Worm (Caenorhabditis elegans) whole organism, mixed stage, embryonic: Measurements from ENCODE around the gene sea-2.

Experiments
- M03D4.4 ChIP-seq: sonication (generic microtip); optimal IDR thresholded peaks from 2 replicates; lab custom pipeline; 2017; ENCODE audit warnings: mild to moderate bottlenecking, missing genetic modification characterization, missing compliant biosample characterization
- bed-3 ChIP-seq: fragments of 200-800 bp; sonication (Bioruptor generic); optimal IDR thresholded peaks from 3 replicates; lab custom pipeline; 2018; ENCODE audit warnings: mild to moderate bottlenecking, missing genetic modification characterization, moderate library complexity, missing compliant biosample characterization
- blmp-1 ChIP-seq: fragments of 150-350 bp; optimal IDR thresholded peaks from 2 replicates; lab custom pipeline; 2014; ENCODE audit warnings: missing biosample characterization, missing genetic modification characterization
- ceh-39 ChIP-seq: fragments of 150-350 bp; optimal IDR thresholded peaks from 2 replicates; lab custom pipeline; 2014; ENCODE audit warnings: missing biosample characterization, missing genetic modification characterization
- ceh-43 ChIP-seq: fragments of 200-800 bp; sonication (Bioruptor generic); optimal IDR thresholded peaks from 2 replicates; lab custom pipeline; 2018; ENCODE audit warnings: mild to moderate bottlenecking, missing genetic modification characterization, moderate library complexity, missing compliant biosample characterization
- ceh-83 ChIP-seq: fragments of 200-800 bp; sonication (Bioruptor generic); optimal IDR thresholded peaks from 2 replicates; lab custom pipeline; 2018; ENCODE audit warnings: mild to moderate bottlenecking, missing genetic modification characterization, missing compliant biosample characterization
- ces-1 ChIP-seq: fragments of 150-350 bp; optimal IDR thresholded peaks from 2 replicates; lab custom pipeline; 2014; ENCODE audit warnings: missing biosample characterization, missing genetic modification reagents, missing genetic modification characterization
- cnd-1 ChIP-seq: fragments of 200-800 bp; sonication (Bioruptor generic); optimal IDR thresholded peaks from 2 replicates; lab custom pipeline; 2018; ENCODE audit warnings: mild to moderate bottlenecking, missing genetic modification characterization, missing compliant biosample characterization
- drap-1 ChIP-seq: fragments of 200-800 bp; sonication (Bioruptor generic); optimal IDR thresholded peaks from 3 replicates; lab custom pipeline; 2018; ENCODE audit warnings: mild to moderate bottlenecking, missing genetic modification characterization, missing compliant biosample characterization
- elt-1 ChIP-seq: sonication (generic microtip); optimal IDR thresholded peaks from 2 replicates; lab custom pipeline; 2017; ENCODE audit warnings: missing genetic modification characterization, mild to moderate bottlenecking, missing compliant biosample characterization, antibody characterized with exemption, moderate library complexity, borderline replicate concordance; ENCODE audit not compliant: insufficient read depth
- elt-3 ChIP-seq: fragments of 150-350 bp; optimal IDR thresholded peaks from 2 replicates; lab custom pipeline; 2014; ENCODE audit warnings: missing biosample characterization, missing genetic modification characterization
- flh-1 ChIP-seq: fragments of 200-800 bp; sonication (Bioruptor generic); optimal IDR thresholded peaks from 2 replicates; lab custom pipeline; 2018; ENCODE audit warnings: mild to moderate bottlenecking, missing genetic modification characterization, moderate library complexity, missing compliant biosample characterization
- ham-2 ChIP-seq: fragments of 200-800 bp; sonication (Bioruptor generic); optimal IDR thresholded peaks from 2 replicates; lab custom pipeline; 2018; ENCODE audit warnings: mild to moderate bottlenecking, missing genetic modification characterization, missing compliant biosample characterization
- hlh-1 ChIP-seq: fragments of 150-350 bp; optimal IDR thresholded peaks from 2 replicates; lab custom pipeline; 2014; ENCODE audit warnings: missing biosample characterization, missing genetic modification reagents, missing genetic modification characterization
- lin-13 ChIP-seq: fragments of 150-350 bp; optimal IDR thresholded peaks from 2 replicates; lab custom pipeline; 2014; ENCODE audit warnings: missing biosample characterization, missing genetic modification characterization
- lin-32 ChIP-seq: fragments of 200-800 bp; sonication (Bioruptor generic); optimal IDR thresholded peaks from 2 replicates; lab custom pipeline; 2018; ENCODE audit warnings: mild to moderate bottlenecking, missing genetic modification characterization, missing compliant biosample characterization
- lsy-2 ChIP-seq: fragments of 150-350 bp; optimal IDR thresholded peaks from 2 replicates; lab custom pipeline; 2014; ENCODE audit warnings: missing biosample characterization, missing genetic modification characterization
- mab-5 ChIP-seq: fragments of 150-350 bp; optimal IDR thresholded peaks from 2 replicates; lab custom pipeline; 2014; ENCODE audit warnings: missing biosample characterization, missing genetic modification characterization
- mep-1 ChIP-seq: fragments of 150-350 bp; optimal IDR thresholded peaks from 2 replicates; lab custom pipeline; 2017; ENCODE audit warnings: missing biosample characterization, missing genetic modification reagents, missing genetic modification characterization, inconsistent platforms
- mls-2 ChIP-seq: sonication (generic microtip); optimal IDR thresholded peaks from 2 replicates; lab custom pipeline; 2016; ENCODE audit warnings: mild to moderate bottlenecking, missing genetic modification characterization, moderate library complexity, missing compliant biosample characterization
- nhr-12 ChIP-seq: fragments of 150-350 bp; optimal IDR thresholded peaks from 2 replicates; lab custom pipeline; 2014; ENCODE audit warnings: missing biosample characterization, missing genetic modification characterization
- nhr-2 ChIP-seq: fragments of 150-350 bp; optimal IDR thresholded peaks from 2 replicates; lab custom pipeline; 2014; ENCODE audit warnings: missing biosample characterization, missing genetic modification characterization
- nhr-237 ChIP-seq: fragments of 150-350 bp; optimal IDR thresholded peaks from 2 replicates; lab custom pipeline; 2014; ENCODE audit warnings: missing biosample characterization, missing genetic modification characterization
- nhr-28 ChIP-seq: fragments of 150-350 bp; optimal IDR thresholded peaks from 2 replicates; lab custom pipeline; 2014; ENCODE audit warnings: missing biosample characterization, missing genetic modification characterization
- nhr-76 ChIP-seq: sonication (generic microtip); optimal IDR thresholded peaks from 2 replicates; lab custom pipeline; 2017; ENCODE audit warnings: missing biosample characterization, missing genetic modification characterization
- pha-4 ChIP-seq: fragments of 150-350 bp; optimal IDR thresholded peaks from 2 replicates; lab custom pipeline; 2018; ENCODE audit warnings: missing biosample characterization, missing genetic modification reagents, missing genetic modification characterization
- sem-2 ChIP-seq: fragments of 200-800 bp; sonication (Bioruptor generic); optimal IDR thresholded peaks from 2 replicates; lab custom pipeline; 2018; ENCODE audit warnings: mild to moderate bottlenecking, missing genetic modification characterization, missing compliant biosample characterization
- snpc-4 ChIP-seq: fragments of 150-350 bp; optimal IDR thresholded peaks from 2 replicates; lab custom pipeline; 2014; ENCODE audit warnings: missing biosample characterization, missing genetic modification characterization
- sptf-1 ChIP-seq: sonication (generic microtip); optimal IDR thresholded peaks from 2 replicates; lab custom pipeline; 2017; ENCODE audit warnings: mild to moderate bottlenecking, missing genetic modification characterization, moderate library complexity, missing compliant biosample characterization
- tbx-8 ChIP-seq: fragments of 200-800 bp; sonication (Bioruptor generic); optimal IDR thresholded peaks from 2 replicates; lab custom pipeline; 2018; ENCODE audit warnings: mild to moderate bottlenecking, missing genetic modification characterization, moderate library complexity, missing compliant biosample characterization
- unc-120 ChIP-seq: sonication (generic microtip); optimal IDR thresholded peaks from 2 replicates; lab custom pipeline; 2017; ENCODE audit warnings: missing genetic modification characterization, missing compliant biosample characterization; ENCODE audit not compliant: poor library complexity, severe bottlenecking
- unc-62 ChIP-seq: fragments of 150-350 bp; optimal IDR thresholded peaks from 2 replicates; lab custom pipeline; 2014; ENCODE audit warnings: missing biosample characterization, missing genetic modification reagents, missing genetic modification characterization
- zip-8 ChIP-seq: fragments of 150-350 bp; optimal IDR thresholded peaks from 2 replicates; lab custom pipeline; 2014; ENCODE audit warnings: missing biosample characterization, missing genetic modification characterization
- ztf-11 ChIP-seq: fragments of 150-350 bp; optimal IDR thresholded peaks from 2 replicates; lab custom pipeline; 2014; ENCODE audit warnings: missing biosample characterization, missing genetic modification characterization

Gene sea-2

ce11 chrII:3917985-3918633, 32.1 kb upstream of the sea-2 start:
- TF ChIP-seq nhr-76 (tag; lab: Kevin White, UChicago) (no peak), nhr-12 (tag; lab: Kevin White, UChicago) (no peak)

ce11 chrII:3920611-3921010, 29.6 kb upstream of the sea-2 start:
- no peak for TF ChIP-seq flh-1 (GFP tag; lab: Kevin White, UChicago)
- no peak for TF ChIP-seq unc-62 (GFP tag; lab: Kevin White, UChicago)
- TF ChIP-seq ceh-83 = no peak
- no peak for TF ChIP-seq unc-120
- TF ChIP-seq nhr-76 (tag; lab: Kevin White, UChicago) = no peak
- no peak for TF ChIP-seq elt-1
- TF ChIP-seq hlh-1 (tag; lab: Kevin White, UChicago) = no peak
- no peak for TF ChIP-seq ceh-39 (tag; lab: Kevin White, UChicago)
- no peak for TF ChIP-seq lin-13
- no peak for TF ChIP-seq M03D4.4
- no peak for TF ChIP-seq nhr-28 (tag; lab: Kevin White, UChicago)
- TF ChIP-seq zip-8 = no peak
- no peak for TF ChIP-seq snpc-4 (tag; lab: Kevin White, UChicago)
- no peak for TF ChIP-seq cnd-1 (tag; lab: Kevin White, UChicago)
- TF ChIP-seq ham-2 (GFP tag; lab: Kevin White, UChicago) = no peak
- no peak for TF ChIP-seq mls-2 (tag; lab: Kevin White, UChicago)
- no peak for TF ChIP-seq elt-3 (tag; lab: Kevin White, UChicago)

DNA sequence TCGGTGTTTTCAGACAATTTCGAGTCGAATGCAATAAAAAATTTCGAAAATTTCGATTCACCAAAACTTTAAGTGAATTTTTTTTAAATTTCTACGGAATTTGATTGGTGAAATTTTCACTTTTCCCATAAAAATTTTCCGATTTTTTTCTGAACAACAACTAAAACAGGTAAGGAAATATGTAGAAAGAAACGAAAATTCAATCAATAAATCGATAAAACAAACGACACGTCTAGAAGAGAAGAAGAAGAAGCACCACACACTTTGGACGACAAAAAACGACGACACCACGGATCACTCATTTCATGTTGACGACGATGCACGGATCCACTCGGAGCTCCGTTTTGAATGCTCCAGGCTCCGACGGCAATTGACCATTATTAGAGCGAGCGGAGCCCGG, 27.5 kb upstream of the sea-2 start:
- TF ChIP-seq lin-32 (no peak), elt-1 (no peak), nhr-237 (tag; lab: Kevin White, UChicago) (no peak), ceh-43 (GFP tag; lab: Kevin White, UChicago) (no peak), M03D4.4 (no peak), ztf-11 (tag; lab: Kevin White, UChicago) (no peak), sem-2 (GFP tag; lab: Kevin White, UChicago) (no peak), tbx-8 (no peak), mls-2 (tag; lab: Kevin White, UChicago) (no peak), mab-5 (tag; lab: Kevin White, UChicago) (no peak), sptf-1 (tag; lab: Kevin White, UChicago) (no peak), ces-1 (GFP tag; lab: Kevin White, UChicago) (no peak), unc-120 (no peak), mep-1 (tag; lab: Kevin White, UChicago) (no peak), lsy-2 (no peak), ham-2 (GFP tag; lab: Kevin White, UChicago) (no peak)

DNA sequence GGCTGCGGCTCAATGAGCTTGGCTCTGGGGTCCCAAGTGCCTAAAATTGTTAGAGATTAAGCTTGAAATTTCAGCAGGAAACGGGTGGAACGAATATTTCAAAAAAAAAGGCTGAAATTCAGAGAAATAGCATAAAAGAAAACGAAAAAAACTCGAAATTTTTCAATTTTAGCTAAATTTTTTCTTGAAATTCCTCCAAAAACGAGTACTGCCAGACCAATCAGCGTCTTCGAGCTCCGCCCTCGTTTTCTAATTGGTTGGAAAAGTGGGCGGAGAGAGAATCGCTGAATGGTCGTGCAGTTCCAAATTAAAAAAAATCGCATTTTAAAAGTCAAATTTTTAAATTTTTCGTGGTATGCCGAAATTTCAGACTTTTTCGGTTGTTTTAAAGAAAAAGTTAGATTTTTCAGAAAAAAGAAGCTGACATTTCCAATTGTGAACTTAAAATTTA, 22.2 kb upstream of the sea-2 start, which contains the start of gene plpp-1.1:
Gene plpp-1.1, minus strand, starts transcription at position 51 of the 451 bp plus-strand sequence.
- TF ChIP-seq elt-1 (no peak), tbx-8 (no peak), ham-2 (GFP tag; lab: Kevin White, UChicago) (no peak), M03D4.4 (no peak), sptf-1 (tag; lab: Kevin White, UChicago) (no peak), zip-8 (no peak), nhr-2 (tag; lab: Kevin White, UChicago) (no peak), elt-3 (tag; lab: Kevin White, UChicago) (no peak), drap-1 (no peak), lin-32 (no peak), unc-120 (no peak), lsy-2 (no peak), sem-2 (GFP tag; lab: Kevin White, UChicago) (no peak), pha-4 (tag; lab: Kevin White, UChicago) (no peak), blmp-1 (no peak), bed-3 (GFP tag; lab: Kevin White, UChicago) (no peak), nhr-28 (tag; lab: Kevin White, UChicago) (no peak), nhr-237 (tag; lab: Kevin White, UChicago) (no peak), mls-2 (tag; lab: Kevin White, UChicago) (no peak)
